Worm (Caenorhabditis elegans) whole organism, late embryonic: ENCODE measurements around the gene F39F10.4.

Experiments used
- K09A11.1 ChIP-seq: sonication (generic microtip); optimal IDR thresholded peaks from 2 replicates; lab custom pipeline; 2017; ENCODE audit warnings: antibody characterized with exemption, mild to moderate bottlenecking, missing genetic modification characterization, missing compliant biosample characterization; ENCODE audit not compliant: insufficient read depth
- ahr-1 ChIP-seq: sonication (generic microtip); optimal IDR thresholded peaks from 2 replicates; lab custom pipeline; 2016; ENCODE audit warnings: missing genetic modification characterization, missing compliant biosample characterization
- ceh-9 ChIP-seq: sonication (generic microtip); optimal IDR thresholded peaks from 2 replicates; lab custom pipeline; 2016; ENCODE audit warnings: mild to moderate bottlenecking, missing genetic modification characterization, inconsistent platforms, missing compliant biosample characterization
- elt-2 ChIP-seq: sonication (generic microtip); optimal IDR thresholded peaks from 2 replicates; lab custom pipeline; 2016; ENCODE audit warnings: missing genetic modification reagents, missing genetic modification characterization, missing compliant biosample characterization
- fax-1 ChIP-seq: sonication (generic microtip); optimal IDR thresholded peaks from 2 replicates; lab custom pipeline; 2016; ENCODE audit warnings: missing genotype, missing genetic modification characterization, missing compliant biosample characterization
- madf-2 ChIP-seq: sonication (generic microtip); optimal IDR thresholded peaks from 2 replicates; lab custom pipeline; 2017; ENCODE audit warnings: missing genetic modification characterization, missing compliant biosample characterization
- nhr-11 ChIP-seq: fragments of 150-350 bp; optimal IDR thresholded peaks from 2 replicates; lab custom pipeline; 2014; ENCODE audit warnings: missing biosample characterization, missing genetic modification characterization

- TF ChIP-seq fax-1 (tag; lab: Kevin White, UChicago) (no peak), nhr-11 (no peak), ceh-9 (no peak), ahr-1 (tag; lab: Kevin White, UChicago) (no peak), elt-2 (tag; lab: Kevin White, UChicago) (peak; percentile 74), madf-2 (tag; lab: Kevin White, UChicago) (no peak), K09A11.1 (no peak)
These were observed 15.9 kb upstream of the F39F10.4 start for ce11 chrX:16919468-16919867.
